Worm (Caenorhabditis elegans) whole organism, young adult: Measurements from ENCODE around the gene clec-176.
"Not testable (repeated sequence)": the region's sequence is repeated elsewhere in the genome, so short reads cannot be mapped to it uniquely, and the experiment has no call there.

Experiments
- B0261.1 ChIP-seq: sonication (generic microtip); optimal IDR thresholded peaks from 2 replicates; lab custom pipeline; 2016; ENCODE audit warnings: mild to moderate bottlenecking, missing genetic modification characterization, moderate library complexity, missing compliant biosample characterization
- B0336.3 ChIP-seq: fragments of 200-800 bp; sonication (Bioruptor generic); IDR thresholded peaks from 2 replicates; pipeline ENCODE4 v1.3.6; 2022; ENCODE audit warnings: missing genetic modification characterization, missing compliant biosample characterization
- F39B2.1 ChIP-seq: fragments of 200-800 bp; sonication (Bioruptor generic); IDR thresholded peaks from 2 replicates; pipeline ENCODE4 v1.3.6; 2022; ENCODE audit warnings: missing genetic modification reagents, missing genetic modification characterization, missing compliant biosample characterization
- F49E8.2 ChIP-seq: sonication (generic microtip); optimal IDR thresholded peaks from 3 replicates; lab custom pipeline; 2017; ENCODE audit warnings: missing genetic modification characterization, mild to moderate bottlenecking, missing compliant biosample characterization, antibody characterized with exemption, moderate library complexity; ENCODE audit not compliant: insufficient read depth
- F52B5.7 ChIP-seq: sonication (generic microtip); optimal IDR thresholded peaks from 2 replicates; lab custom pipeline; 2016; ENCODE audit warnings: mild to moderate bottlenecking, missing genetic modification characterization, missing compliant biosample characterization
- F57A8.1 ChIP-seq: fragments of 200-800 bp; sonication (Bioruptor generic); optimal IDR thresholded peaks from 2 replicates; lab custom pipeline; 2018; ENCODE audit warnings: mild to moderate bottlenecking, missing genetic modification characterization, moderate library complexity, missing compliant biosample characterization
- K12H6.12 ChIP-seq: fragments of 200-800 bp; sonication (Bioruptor generic); optimal IDR thresholded peaks from 2 replicates; lab custom pipeline; 2018; ENCODE audit warnings: mild to moderate bottlenecking, missing genetic modification characterization, missing compliant biosample characterization
- T07F8.4 ChIP-seq: sonication (generic microtip); optimal IDR thresholded peaks from 2 replicates; lab custom pipeline; 2016; ENCODE audit warnings: mild to moderate bottlenecking, missing genetic modification characterization, moderate library complexity, missing compliant biosample characterization
- Y53F4B.3 ChIP-seq: fragments of 200-800 bp; sonication (Bioruptor generic); IDR thresholded peaks from 2 replicates; pipeline ENCODE4 v1.3.6; 2022; ENCODE audit warnings: missing genetic modification reagents, missing genetic modification characterization, missing compliant biosample characterization
- Y53G8AR.9 ChIP-seq: fragments of 200-800 bp; sonication (Bioruptor generic); conservative IDR thresholded peaks from 2 replicates; pipeline ENCODE4 v1.3.6; 2022; ENCODE audit warnings: missing genetic modification reagents, missing genetic modification characterization, missing compliant biosample characterization
- Y67H2A.10 ChIP-seq: fragments of 200-800 bp; sonication (Bioruptor generic); conservative IDR thresholded peaks from 2 replicates; pipeline ENCODE4 v1.3.6; 2022; ENCODE audit warnings: missing genetic modification reagents, missing genetic modification characterization, missing compliant biosample characterization
- Y79H2A.3 ChIP-seq: fragments of 200-800 bp; sonication (Bioruptor generic); conservative IDR thresholded peaks from 2 replicates; pipeline ENCODE4 v1.3.6; 2022; ENCODE audit warnings: missing genetic modification reagents, missing genetic modification characterization, missing compliant biosample characterization
- akir-1 ChIP-seq: fragments of 200-800 bp; sonication (Bioruptor generic); optimal IDR thresholded peaks from 2 replicates; lab custom pipeline; 2018; ENCODE audit warnings: mild to moderate bottlenecking, missing genetic modification characterization, moderate library complexity, missing compliant biosample characterization
- bed-1 ChIP-seq: fragments of 200-800 bp; sonication (Bioruptor generic); IDR thresholded peaks from 2 replicates; pipeline ENCODE4 v1.3.6; 2022; ENCODE audit warnings: missing genetic modification reagents, missing genetic modification characterization, missing compliant biosample characterization
- cebp-1 ChIP-seq, 2 experiments: fragments of 200-800 bp in 1 of 2; sonication (Bioruptor generic) in 1 of 2; sonication (generic microtip) in 1 of 2; IDR thresholded peaks in 1 of 2; optimal IDR thresholded peaks in 1 of 2; 2 replicates each; pipeline versions ENCODE4 v1.3.6 to Lab custom; 2017 to 2022; ENCODE audit warnings: missing compliant biosample characterization in 2 of 2, missing genetic modification characterization in 2 of 2, mild to moderate bottlenecking in 1 of 2, missing genetic modification reagents in 1 of 2, moderate library complexity in 1 of 2
- ceh-100 ChIP-seq: fragments of 200-800 bp; sonication (Bioruptor generic); IDR thresholded peaks from 2 replicates; pipeline ENCODE4 v1.3.6; 2022; ENCODE audit warnings: missing genetic modification reagents, missing genetic modification characterization, missing compliant biosample characterization
- ceh-40 ChIP-seq: fragments of 200-800 bp; sonication (Bioruptor generic); IDR thresholded peaks from 2 replicates; pipeline ENCODE4 v1.3.6; 2022; ENCODE audit warnings: missing genetic modification characterization, missing compliant biosample characterization
- ceh-58 ChIP-seq: fragments of 200-800 bp; sonication (Bioruptor generic); IDR thresholded peaks from 2 replicates; pipeline ENCODE4 v1.3.6; 2022; ENCODE audit warnings: missing genetic modification characterization, missing compliant biosample characterization
- ceh-91 ChIP-seq: fragments of 200-800 bp; sonication (Bioruptor generic); IDR thresholded peaks from 2 replicates; pipeline ENCODE4 v1.3.6; 2022; ENCODE audit warnings: missing genetic modification reagents, missing genetic modification characterization, missing compliant biosample characterization
- hmg-1.2 ChIP-seq: fragments of 200-800 bp; sonication (Bioruptor generic); IDR thresholded peaks from 2 replicates; pipeline ENCODE4 v1.3.6; 2022; ENCODE audit warnings: missing genetic modification reagents, missing genetic modification characterization, missing compliant biosample characterization
- hmg-20 ChIP-seq: fragments of 200-800 bp; sonication (Bioruptor generic); IDR thresholded peaks from 2 replicates; pipeline ENCODE4 v1.3.6; 2022; ENCODE audit warnings: missing genetic modification reagents, missing genetic modification characterization, missing compliant biosample characterization
- hsf-1 ChIP-seq: fragments of 200-800 bp; sonication (Bioruptor generic); IDR thresholded peaks from 2 replicates; pipeline ENCODE4 v1.3.6; 2022; ENCODE audit warnings: missing genetic modification reagents, missing genetic modification characterization, missing compliant biosample characterization
- let-526 ChIP-seq: fragments of 200-800 bp; sonication (Bioruptor generic); IDR thresholded peaks from 2 replicates; pipeline ENCODE4 v1.3.6; 2022; ENCODE audit warnings: missing genetic modification reagents, missing genetic modification characterization, missing compliant biosample characterization
- madf-8 ChIP-seq: fragments of 200-800 bp; sonication (Bioruptor generic); conservative IDR thresholded peaks from 2 replicates; pipeline ENCODE4 v1.3.6; 2022; ENCODE audit warnings: missing genetic modification reagents, missing genetic modification characterization, missing compliant biosample characterization
- mcd-1 ChIP-seq: fragments of 200-800 bp; sonication (Bioruptor generic); IDR thresholded peaks from 2 replicates; pipeline ENCODE4 v1.3.6; 2022; ENCODE audit warnings: missing genetic modification reagents, missing genetic modification characterization, missing compliant biosample characterization
- mel-28 ChIP-seq: sonication (generic microtip); optimal IDR thresholded peaks from 2 replicates; lab custom pipeline; 2016; ENCODE audit warnings: borderline replicate concordance, mild to moderate bottlenecking, missing genetic modification characterization, missing compliant biosample characterization
- nhr-80 ChIP-seq: sonication (generic microtip); optimal IDR thresholded peaks from 2 replicates; lab custom pipeline; 2016; ENCODE audit warnings: missing genetic modification characterization, missing compliant biosample characterization
- rcor-1 ChIP-seq: fragments of 200-800 bp; sonication (Bioruptor generic); IDR thresholded peaks from 2 replicates; pipeline ENCODE4 v1.3.6; 2022; ENCODE audit warnings: missing genetic modification reagents, missing genetic modification characterization, missing compliant biosample characterization
- rpc-1 ChIP-seq, 2 experiments: fragments of 150-350 bp in 1 of 2; sonication (generic microtip) in 1 of 2; optimal IDR thresholded peaks; 2 replicates each; lab custom pipeline; 2014 to 2018; ENCODE audit warnings: missing biosample characterization in 1 of 2, missing genetic modification characterization in 1 of 2, missing genetic modification reagents in 1 of 2, missing genotype in 1 of 2
- snpc-4 ChIP-seq, 5 experiments: fragments of 150-350 bp in 1 of 5; sonication (generic microtip) in 4 of 5; optimal IDR thresholded peaks; 2 replicates each; lab custom pipeline; 2014 to 2018; ENCODE audit warnings: missing genetic modification characterization in 5 of 5, missing biosample characterization in 3 of 5, antibody characterized with exemption in 2 of 5, mild to moderate bottlenecking in 2 of 5, missing compliant biosample characterization in 2 of 5, missing genotype in 2 of 5, moderate library complexity in 2 of 5, missing genetic modification reagents in 1 of 5
- tbp1 ChIP-seq: fragments of 200-800 bp; sonication (Bioruptor generic); optimal IDR thresholded peaks from 2 replicates; lab custom pipeline; 2018; ENCODE audit warnings: mild to moderate bottlenecking, missing genetic modification characterization, missing compliant biosample characterization
- tlf-1 ChIP-seq: fragments of 200-800 bp; sonication (Bioruptor generic); optimal IDR thresholded peaks from 2 replicates; lab custom pipeline; 2018; ENCODE audit warnings: mild to moderate bottlenecking, missing genetic modification characterization, missing compliant biosample characterization
- unc-130 ChIP-seq: sonication (generic microtip); optimal IDR thresholded peaks from 2 replicates; lab custom pipeline; 2016; ENCODE audit warnings: missing genetic modification reagents, missing genetic modification characterization, missing compliant biosample characterization

Gene clec-176

DNA sequence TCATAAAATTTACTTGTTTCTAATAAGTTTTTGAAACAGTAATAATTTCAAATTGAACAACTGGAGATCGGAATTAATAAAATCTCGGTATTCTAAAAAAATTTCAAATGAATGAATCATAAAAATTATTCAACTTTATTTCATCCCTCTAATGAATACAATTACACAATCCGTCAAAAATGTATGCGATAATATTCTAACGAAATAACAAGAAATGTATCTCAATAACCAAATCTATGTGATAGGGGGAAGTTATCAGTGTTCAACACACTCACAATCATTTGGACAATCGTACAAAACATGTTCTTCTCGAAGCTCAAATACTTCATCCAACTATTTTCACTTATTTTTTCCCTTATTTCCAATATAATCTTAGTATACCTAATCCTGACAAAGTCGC is 42.2 kb upstream of the clec-176 start, which contains the start of gene Y9C9A.5:
Gene Y9C9A.5, plus strand, starts transcription at position 301 of the 400 bp plus-strand sequence.
- no peak for TF ChIP-seq ceh-40 (GFP tag; lab: Robert Waterston, UW)
- no peak for TF ChIP-seq cebp-1 (GFP tag; IDR thresholded peaks at IDR 0.05; lab: Robert Waterston, UW)
- no peak for TF ChIP-seq cebp-1 (tag; optimal IDR thresholded peaks at IDR 0.05; lab: Kevin White, UChicago)
- TF ChIP-seq ceh-58 (GFP tag; lab: Robert Waterston, UW), result no peak

DNA sequence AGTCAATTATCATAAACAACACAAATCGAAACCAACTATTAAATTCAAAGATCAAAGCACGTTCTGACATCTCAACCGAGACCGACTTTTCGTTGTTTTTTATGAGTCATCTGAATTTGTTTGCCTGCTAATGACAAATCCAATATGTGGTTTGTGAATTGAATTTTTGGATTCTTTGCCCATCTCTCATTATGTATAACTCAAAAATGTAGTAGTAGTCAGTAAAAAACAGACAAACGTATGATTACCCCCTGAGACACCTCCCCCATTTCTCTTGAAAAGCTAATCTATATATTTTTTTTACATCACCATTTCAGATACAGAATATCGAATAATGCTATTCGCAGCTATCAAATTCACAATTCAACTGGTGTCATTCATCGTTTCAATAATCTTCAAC is 38.1 kb upstream of the clec-176 start, which contains the start of gene str-169:
Gene str-169, plus strand, starts transcription at position 301 of the 400 bp plus-strand sequence.
- TF ChIP-seq Y67H2A.10 (GFP tag; lab: Robert Waterston, UW), result no peak
- TF ChIP-seq K12H6.12, result no peak
- no peak for TF ChIP-seq F39B2.1 (GFP tag; lab: Robert Waterston, UW)
- no peak for TF ChIP-seq Y79H2A.3 (GFP tag; lab: Robert Waterston, UW)
- no peak for TF ChIP-seq F57A8.1 (GFP tag; lab: Kevin White, UChicago)
- no peak for TF ChIP-seq hmg-1.2 (GFP tag; lab: Robert Waterston, UW)
- TF ChIP-seq ceh-91 (GFP tag; lab: Robert Waterston, UW), result no peak
- TF ChIP-seq tlf-1 (GFP tag; lab: Kevin White, UChicago), result no peak
- no peak for TF ChIP-seq mel-28 (tag; lab: Kevin White, UChicago)
- TF ChIP-seq B0336.3, result no peak
- TF ChIP-seq F49E8.2, result no peak
- TF ChIP-seq akir-1 (GFP tag; lab: Kevin White, UChicago), result no peak
- no peak for TF ChIP-seq nhr-80
- no peak for TF ChIP-seq F52B5.7 (tag; lab: Kevin White, UChicago)
- no peak for TF ChIP-seq Y53F4B.3
- TF ChIP-seq, all 124 proteins: peak for 0

DNA sequence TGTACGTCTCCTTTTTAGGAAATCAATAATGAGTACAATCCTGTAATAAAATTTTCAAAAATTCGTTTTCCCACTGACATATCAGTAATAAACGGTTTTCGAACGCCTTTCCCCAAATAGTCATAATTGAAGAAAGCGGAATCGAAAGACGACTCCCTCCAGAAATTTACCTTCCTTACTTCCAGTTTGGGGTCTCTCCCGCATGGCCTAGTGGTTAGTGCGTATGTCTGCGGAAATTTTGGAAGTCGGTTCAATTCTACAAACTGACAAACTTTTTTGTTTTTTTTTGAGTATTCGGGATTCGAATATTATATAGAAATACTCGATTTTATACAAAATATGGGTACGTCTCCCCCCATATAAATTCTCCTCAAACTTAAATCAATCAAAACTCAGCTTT is 34.1 kb upstream of the clec-176 start:
- TF ChIP-seq madf-8 (GFP tag; lab: Robert Waterston, UW) (0 out of 2 replicates have a peak, but pooled peaks have one; percentile 18), B0261.1 (tag; lab: Kevin White, UChicago) (peak; percentile 69), Y53G8AR.9 (GFP tag; lab: Robert Waterston, UW) (0 out of 2 replicates have a peak, but pooled peaks have one; percentile 50), snpc-4 (tag; optimal IDR thresholded peaks at IDR 0.05; lab: Kevin White, UChicago) (peak in 1 of 4 experiments; percentile 83), rcor-1 (GFP tag; lab: Robert Waterston, UW) (peak; percentile 24; the same call in 1 of the 2 replicates), let-526 (GFP tag; lab: Robert Waterston, UW) (0 out of 2 replicates have a peak, but pooled peaks have one; percentile 44), ceh-100 (peak; percentile 58), T07F8.4 (tag; lab: Kevin White, UChicago) (peak; percentile 16), rpc-1 (optimal IDR thresholded peaks at IDR 0.05; lab: Kevin White, UChicago) (peak; percentile 44), rpc-1 (tag; optimal IDR thresholded peaks at IDR 0.05; lab: Kevin White, UChicago) (peak; percentile 64), bed-1 (GFP tag; lab: Robert Waterston, UW) (peak; percentile 76; the same call in 1 of the 2 replicates), tbp1 (GFP tag; lab: Kevin White, UChicago) (peak; percentile 89)
- TF ChIP-seq snpc-4 (GFP tag; optimal IDR thresholded peaks at IDR 0.05; lab: Kevin White, UChicago), result not testable (repeated sequence)
- TF ChIP-seq, all 124 proteins: peak for 11; not testable (repeated sequence) for 113

DNA sequence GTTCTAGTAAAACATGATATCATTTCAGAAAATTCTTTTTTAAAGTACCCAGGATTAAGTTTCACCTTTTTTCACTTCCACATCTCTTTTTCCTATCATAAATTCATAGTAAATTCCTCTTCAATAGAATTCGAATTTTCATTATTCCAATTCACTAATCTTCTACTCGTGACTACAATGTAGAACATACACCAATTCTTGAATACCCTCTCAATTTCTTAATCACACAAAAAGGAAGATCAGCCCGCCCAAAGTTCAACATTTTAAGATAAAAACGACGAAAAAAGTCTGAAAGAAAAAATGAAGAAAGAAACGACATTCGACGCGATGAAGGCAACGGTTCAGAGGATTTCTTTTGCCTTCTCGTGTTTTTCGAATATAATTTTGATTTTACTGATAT is 30.0 kb upstream of the clec-176 start, which contains the start of gene str-163:
Gene str-163, plus strand, starts transcription at position 301 of the 400 bp plus-strand sequence.
- no peak for TF ChIP-seq hsf-1
- no peak for TF ChIP-seq F57A8.1 (GFP tag; lab: Kevin White, UChicago)
- no peak for TF ChIP-seq hmg-20 (GFP tag; lab: Robert Waterston, UW)
- TF ChIP-seq tbp1 (GFP tag; lab: Kevin White, UChicago), result no peak
- TF ChIP-seq mcd-1 (GFP tag; lab: Robert Waterston, UW), result no peak
- TF ChIP-seq unc-130, result no peak
- no peak for TF ChIP-seq tlf-1 (GFP tag; lab: Kevin White, UChicago)
